Worm (Caenorhabditis elegans) whole organism, L1 larva: ENCODE measurements around the gene F49E8.6.

ENCODE experiments used
- C16A3.4 ChIP-seq: fragments of 150-350 bp; optimal IDR thresholded peaks from 2 replicates; lab custom pipeline; 2014; ENCODE audit warnings: missing biosample characterization, missing genetic modification characterization
- aly-2 ChIP-seq: fragments of 150-350 bp; optimal IDR thresholded peaks from 2 replicates; lab custom pipeline; 2014; ENCODE audit warnings: missing biosample characterization, missing genetic modification characterization
- efl-1 ChIP-seq, 4 experiments: fragments of 150-350 bp; optimal IDR thresholded peaks in 3 of 4; peaks in 1 of 4; 1 replicate in 1 of 4; 2 replicates in 3 of 4; lab custom pipeline; 2014; ENCODE audit warnings: missing biosample characterization in 2 of 4, missing genetic modification characterization in 2 of 4, missing genetic modification reagents in 2 of 4
- fkh-10 ChIP-seq: sonication (generic microtip); optimal IDR thresholded peaks from 2 replicates; lab custom pipeline; 2017; ENCODE audit warnings: missing biosample characterization, missing genetic modification reagents, missing genetic modification characterization
- lin-15B ChIP-seq: fragments of 150-350 bp; sonication (generic microtip); optimal IDR thresholded peaks from 3 replicates; lab custom pipeline; 2014; ENCODE audit warnings: missing biosample characterization, missing genetic modification characterization
- mdl-1 ChIP-seq, 2 experiments: fragments of 150-350 bp; optimal IDR thresholded peaks; 2 replicates each; lab custom pipeline; 2014 to 2017; ENCODE audit warnings: missing biosample characterization in 2 of 2, missing genetic modification characterization in 2 of 2, inconsistent platforms in 1 of 2
- nhr-11 ChIP-seq: fragments of 150-350 bp; optimal IDR thresholded peaks from 2 replicates; lab custom pipeline; 2014; ENCODE audit warnings: missing biosample characterization, missing genetic modification characterization

- TF ChIP-seq efl-1 (optimal IDR thresholded peaks at IDR 0.05; lab: Kevin White, UChicago) (no peak), efl-1 (GFP tag; optimal IDR thresholded peaks at IDR 0.05 in 1 of 2; lab: Kevin White, UChicago) (no peak), aly-2 (tag; lab: Kevin White, UChicago) (no peak), lin-15B (tag; lab: Kevin White, UChicago) (no peak), nhr-11 (tag; lab: Kevin White, UChicago) (no peak), fkh-10 (no peak), mdl-1 (tag; optimal IDR thresholded peaks at IDR 0.05; lab: Kevin White, UChicago) (no peak), C16A3.4 (tag; lab: Kevin White, UChicago) (no peak)
These were observed 4.0 kb downstream of the F49E8.6 start, which contains the start of gene pam-1 for ce11 chrIV:7550445-7550844.
